Worm (Caenorhabditis elegans) whole organism, early embryonic: Measurements from ENCODE around the gene F37B12.1.

ENCODE experiments used
- aly-1 ChIP-seq: sonication (generic microtip); optimal IDR thresholded peaks from 2 replicates; lab custom pipeline; 2016; ENCODE audit warnings: missing genetic modification characterization, missing compliant biosample characterization
- flt-1 ChIP-seq: fragments of 200-800 bp; sonication (Bioruptor generic); IDR thresholded peaks from 2 replicates; pipeline ENCODE4 v1.3.6; 2022; ENCODE audit warnings: missing genetic modification characterization, missing compliant biosample characterization
- hmbx-1 ChIP-seq: sonication (generic microtip); optimal IDR thresholded peaks from 2 replicates; lab custom pipeline; 2016; ENCODE audit warnings: mild to moderate bottlenecking, missing genetic modification characterization, missing compliant biosample characterization
- hnd-1 ChIP-seq: sonication (generic microtip); optimal IDR thresholded peaks from 2 replicates; lab custom pipeline; 2016; ENCODE audit warnings: missing genetic modification characterization, missing compliant biosample characterization
- sea-1 ChIP-seq: fragments of 200-800 bp; sonication (Bioruptor generic); conservative IDR thresholded peaks from 2 replicates; pipeline ENCODE4 v1.3.6; 2022; ENCODE audit warnings: missing genetic modification characterization, missing compliant biosample characterization
- tbx-11 ChIP-seq: fragments of 200-800 bp; sonication (Bioruptor generic); IDR thresholded peaks from 2 replicates; pipeline ENCODE4 v1.3.6; 2022; ENCODE audit warnings: missing genetic modification characterization, missing compliant biosample characterization
- tra-4 ChIP-seq: sonication (generic microtip); optimal IDR thresholded peaks from 2 replicates; lab custom pipeline; 2017; ENCODE audit warnings: missing genetic modification characterization, missing compliant biosample characterization

- no peak for TF ChIP-seq hnd-1 (tag; lab: Kevin White, UChicago)
- TF ChIP-seq hmbx-1 (tag; lab: Kevin White, UChicago): no peak
- no peak for TF ChIP-seq aly-1 (tag; lab: Kevin White, UChicago)
- TF ChIP-seq sea-1 (GFP tag; lab: Robert Waterston, UW): no peak
- TF ChIP-seq tra-4 (tag; lab: Kevin White, UChicago): no peak
- TF ChIP-seq tbx-11 (GFP tag; lab: Robert Waterston, UW): no peak
- no peak for TF ChIP-seq flt-1
Observed at ce11 chrII:9061099-9061498, 32.0 kb upstream of the F37B12.1 start, which contains the start of gene T24B8.3.
